Worm (Caenorhabditis elegans) whole organism, L2 larva: Measurements from ENCODE around the gene F38E11.6.

Source experiments
- aly-2 ChIP-seq: fragments of 150-350 bp; optimal IDR thresholded peaks from 2 replicates; lab custom pipeline; 2014; ENCODE audit warnings: missing biosample characterization, missing genetic modification characterization
- ama-1 ChIP-seq: fragments of 150-350 bp; optimal IDR thresholded peaks from 2 replicates; lab custom pipeline; 2018; ENCODE audit warnings: inconsistent platforms
- blmp-1 ChIP-seq: sonication (generic microtip); optimal IDR thresholded peaks from 2 replicates; lab custom pipeline; 2017; ENCODE audit warnings: missing genetic modification characterization, mild to moderate bottlenecking, missing compliant biosample characterization, antibody characterized with exemption, moderate library complexity; ENCODE audit not compliant: insufficient read depth
- ceh-82 ChIP-seq: fragments of 150-350 bp; optimal IDR thresholded peaks from 2 replicates; lab custom pipeline; 2014; ENCODE audit warnings: missing biosample characterization, missing genetic modification characterization
- fos-1 ChIP-seq: fragments of 150-350 bp; optimal IDR thresholded peaks from 2 replicates; lab custom pipeline; 2014; ENCODE audit warnings: missing biosample characterization, missing genetic modification characterization
- mdl-1 ChIP-seq, 2 experiments: fragments of 150-350 bp in 1 of 2; sonication (generic microtip) in 1 of 2; optimal IDR thresholded peaks; 2 replicates each; lab custom pipeline; 2017; ENCODE audit warnings: missing biosample characterization in 2 of 2, missing genetic modification characterization in 2 of 2
- nhr-237 ChIP-seq: fragments of 150-350 bp; optimal IDR thresholded peaks from 2 replicates; lab custom pipeline; 2014; ENCODE audit warnings: missing biosample characterization, missing genetic modification characterization
- nhr-25 ChIP-seq: fragments of 150-350 bp; sonication (generic microtip); optimal IDR thresholded peaks from 3 replicates; lab custom pipeline; 2014; ENCODE audit warnings: missing biosample characterization, missing genetic modification characterization
- nhr-6 ChIP-seq: fragments of 150-350 bp; optimal IDR thresholded peaks from 2 replicates; lab custom pipeline; 2014; ENCODE audit warnings: missing biosample characterization, missing genetic modification characterization
- nhr-77 ChIP-seq: fragments of 150-350 bp; optimal IDR thresholded peaks from 2 replicates; lab custom pipeline; 2014; ENCODE audit warnings: missing biosample characterization, missing genetic modification characterization
- unc-62 ChIP-seq: fragments of 150-350 bp; optimal IDR thresholded peaks from 2 replicates; lab custom pipeline; 2014; ENCODE audit warnings: missing biosample characterization, missing genetic modification reagents, missing genetic modification characterization

ce11 chrIV:9511640-9512039, 44.3 kb upstream of the F38E11.6 start:
- TF ChIP-seq nhr-25 (tag; lab: Kevin White, UChicago): no peak
- TF ChIP-seq ceh-82 (tag; lab: Kevin White, UChicago): no peak
- no peak for TF ChIP-seq aly-2 (tag; lab: Kevin White, UChicago)
- no peak for TF ChIP-seq blmp-1 (tag; lab: Kevin White, UChicago)
- TF ChIP-seq unc-62 (GFP tag; lab: Kevin White, UChicago): no peak
- no peak for TF ChIP-seq nhr-77 (tag; lab: Kevin White, UChicago)
- no peak for TF ChIP-seq ama-1
- no peak for TF ChIP-seq nhr-6
- TF ChIP-seq mdl-1 (tag; optimal IDR thresholded peaks at IDR 0.05; lab: Kevin White, UChicago): no peak
- TF ChIP-seq fos-1 (tag; lab: Kevin White, UChicago): no peak
- TF ChIP-seq nhr-237 (tag; lab: Kevin White, UChicago): no peak
